Worm (Caenorhabditis elegans) whole organism, L4 larva: Measurements from ENCODE around the gene del-1.

Source experiments
- ceh-44 ChIP-seq: fragments of 200-800 bp; sonication (Bioruptor generic); IDR thresholded peaks from 2 replicates; pipeline ENCODE4 v1.3.6; 2022; ENCODE audit warnings: missing genetic modification reagents, missing genetic modification characterization, missing compliant biosample characterization
- dmd-6 ChIP-seq: fragments of 200-800 bp; sonication (Bioruptor generic); IDR thresholded peaks from 2 replicates; pipeline ENCODE4 v1.3.6; 2022; ENCODE audit warnings: missing genetic modification reagents, missing genetic modification characterization, missing compliant biosample characterization
- fos-1 ChIP-seq: fragments of 150-350 bp; optimal IDR thresholded peaks from 2 replicates; lab custom pipeline; 2014; ENCODE audit warnings: missing biosample characterization, missing genetic modification characterization
- hlh-30 ChIP-seq: sonication (generic microtip); optimal IDR thresholded peaks from 2 replicates; lab custom pipeline; 2017; ENCODE audit warnings: antibody characterized with exemption, mild to moderate bottlenecking, missing genetic modification characterization, missing compliant biosample characterization; ENCODE audit not compliant: insufficient read depth
- jun-1 ChIP-seq: fragments of 150-350 bp; optimal IDR thresholded peaks from 2 replicates; lab custom pipeline; 2014; ENCODE audit warnings: missing biosample characterization, missing genetic modification reagents, missing genetic modification characterization
- lsy-2 ChIP-seq, 2 experiments: fragments of 150-350 bp in 1 of 2; sonication (generic microtip) in 1 of 2; optimal IDR thresholded peaks; 2 replicates each; lab custom pipeline; 2014 to 2017; ENCODE audit warnings: missing biosample characterization in 2 of 2, missing genetic modification characterization in 2 of 2
- madf-5 ChIP-seq, 2 experiments: fragments of 200-800 bp; sonication (Bioruptor generic); IDR thresholded peaks; 2 replicates each; pipeline ENCODE4 v1.3.6; 2022; ENCODE audit warnings: missing compliant biosample characterization in 2 of 2, missing genetic modification characterization in 2 of 2
- mep-1 ChIP-seq: fragments of 150-350 bp; sonication (generic microtip); optimal IDR thresholded peaks from 3 replicates; lab custom pipeline; 2014; ENCODE audit warnings: missing biosample characterization, missing genetic modification characterization
- nhr-42 ChIP-seq: fragments of 200-800 bp; sonication (Bioruptor generic); IDR thresholded peaks from 2 replicates; pipeline ENCODE4 v1.3.6; 2022; ENCODE audit warnings: missing genetic modification characterization, missing compliant biosample characterization
- pha-4 ChIP-seq, 2 experiments: fragments of 150-350 bp in 1 of 2; fragments of 200-800 bp in 1 of 2; sonication (Bioruptor generic) in 1 of 2; IDR thresholded peaks in 1 of 2; optimal IDR thresholded peaks in 1 of 2; 2 replicates each; pipeline versions ENCODE4 v1.3.6 to Lab custom; 2014 to 2022; ENCODE audit warnings: missing genetic modification characterization in 2 of 2, missing genetic modification reagents in 2 of 2, missing biosample characterization in 1 of 2, missing compliant biosample characterization in 1 of 2
- unc-62 ChIP-seq, 3 experiments: fragments of 150-350 bp in 1 of 3; sonication (generic microtip); optimal IDR thresholded peaks in 2 of 3; peaks in 1 of 3; 1 replicate in 1 of 3; 2 replicates in 2 of 3; lab custom pipeline; 2014 to 2017; ENCODE audit warnings: missing biosample characterization in 3 of 3, missing genetic modification characterization in 3 of 3, missing genetic modification reagents in 3 of 3, missing genotype in 1 of 3
- ztf-7 ChIP-seq: fragments of 150-350 bp; optimal IDR thresholded peaks from 2 replicates; lab custom pipeline; 2014; ENCODE audit warnings: missing biosample characterization, missing genetic modification characterization

ce11 chrX:14263473-14263872 lies 4.4 kb upstream of the del-1 start, which contains the start of gene E02H4.8:
- TF ChIP-seq lsy-2 (tag; optimal IDR thresholded peaks at IDR 0.05; lab: Kevin White, UChicago): no peak
- TF ChIP-seq unc-62 (GFP tag; optimal IDR thresholded peaks at IDR 0.05 in 1 of 2; lab: Kevin White, UChicago): peak in 1 of 2 experiments; percentile 41
- TF ChIP-seq unc-62 (tag; optimal IDR thresholded peaks at IDR 0.05; lab: Kevin White, UChicago): no peak
- TF ChIP-seq dmd-6 (GFP tag; lab: Robert Waterston, UW): no peak
- TF ChIP-seq ceh-44 (GFP tag; lab: Robert Waterston, UW): no peak
- no peak for TF ChIP-seq madf-5 (GFP tag; IDR thresholded peaks at IDR 0.05; lab: Robert Waterston, UW)
- no peak for TF ChIP-seq ztf-7 (tag; lab: Kevin White, UChicago)
- no peak for TF ChIP-seq hlh-30 (tag; lab: Kevin White, UChicago)
- no peak for TF ChIP-seq mep-1 (tag; lab: Kevin White, UChicago)
- TF ChIP-seq nhr-42: no peak
- no peak for TF ChIP-seq fos-1 (tag; lab: Kevin White, UChicago)
- TF ChIP-seq jun-1 (tag; lab: Kevin White, UChicago): no peak
- TF ChIP-seq pha-4 (GFP tag; IDR thresholded peaks at IDR 0.05; lab: Robert Waterston, UW): no peak
- no peak for TF ChIP-seq pha-4 (tag; optimal IDR thresholded peaks at IDR 0.05; lab: Kevin White, UChicago)
